Worm (Caenorhabditis elegans): ENCODE measurements around the gene R105.5.
A peak's percentile ranks its signal among the peaks of the same experiment; 100 is the strongest.

Gene R105.5

DNA sequence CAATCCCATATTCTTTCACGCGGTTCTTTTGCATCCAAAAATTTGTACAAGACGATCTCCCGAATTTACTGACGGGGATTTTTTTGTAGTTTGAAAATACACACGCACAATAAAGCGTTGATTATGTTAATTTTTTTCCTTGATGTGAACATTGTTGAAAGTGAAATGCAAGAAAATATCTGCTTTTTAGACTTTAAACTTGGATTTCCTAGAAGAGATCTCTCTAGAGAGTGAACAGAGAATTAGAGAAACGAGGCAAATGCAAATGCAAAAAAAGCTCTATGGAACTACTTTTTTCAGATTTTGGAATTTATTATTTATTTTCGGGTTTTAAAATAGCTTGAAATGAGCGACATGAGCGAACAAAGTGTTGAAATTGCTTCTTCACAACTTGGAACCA, 29.0 kb downstream of the R105.5 start, which contains the start of gene F29B9.1:
F29B9.1 (plus strand) TSS at position 301 of the 400 bp plus-strand sequence.
- no peak for TF ChIP-seq tag-97 (GFP tag; IDR thresholded peaks at IDR 0.05)
- TF ChIP-seq nhr-41 (GFP tag; IDR thresholded peaks at IDR 0.05), result no peak
- no peak for TF ChIP-seq spr-3 (GFP tag; optimal IDR thresholded peaks at IDR 0.05)
- TF ChIP-seq duxl-1 (tag; optimal IDR thresholded peaks at IDR 0.05; ENCODE audit: poor library complexity), result peak; percentile 26
- no peak for TF ChIP-seq dmd-8 (GFP tag; IDR thresholded peaks at IDR 0.05)
- TF ChIP-seq unc-62 (GFP tag; optimal IDR thresholded peaks at IDR 0.05 in 1 of 2), result no peak
- TF ChIP-seq unc-62 (tag; optimal IDR thresholded peaks at IDR 0.05), result no peak

DNA sequence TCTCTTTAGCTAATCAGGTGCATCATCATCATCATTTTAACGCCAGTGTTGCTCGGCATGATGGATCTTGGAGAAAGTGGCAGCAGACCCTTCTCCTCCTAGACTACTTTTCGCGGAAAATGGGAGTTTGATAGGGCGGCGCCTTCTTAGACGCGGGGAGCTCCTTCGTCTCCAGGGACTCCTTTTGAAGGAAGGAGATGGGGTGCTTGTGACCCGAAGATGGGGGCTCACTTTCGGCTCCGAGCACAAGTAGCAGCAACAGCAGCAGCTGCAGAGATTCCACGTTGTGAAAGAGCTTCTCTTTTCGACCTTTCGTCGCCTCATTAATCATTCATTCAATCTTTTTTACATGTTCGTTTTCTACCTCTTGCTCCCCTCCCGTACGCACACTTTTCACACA, 31.3 kb downstream of the R105.5 start:
- TF ChIP-seq set-16 (GFP tag; IDR thresholded peaks at IDR 0.05) (peak; percentile 79), unc-62 (GFP tag; optimal IDR thresholded peaks at IDR 0.05 in 1 of 2) (peak in 1 of 2 experiments; percentile 77), unc-62 (tag; optimal IDR thresholded peaks at IDR 0.05) (no peak), ceh-20 (GFP tag; IDR thresholded peaks at IDR 0.05) (0 out of 2 replicates have a peak, but pooled peaks have one; percentile 25), nhr-28 (tag; optimal IDR thresholded peaks at IDR 0.05) (no peak)

DNA sequence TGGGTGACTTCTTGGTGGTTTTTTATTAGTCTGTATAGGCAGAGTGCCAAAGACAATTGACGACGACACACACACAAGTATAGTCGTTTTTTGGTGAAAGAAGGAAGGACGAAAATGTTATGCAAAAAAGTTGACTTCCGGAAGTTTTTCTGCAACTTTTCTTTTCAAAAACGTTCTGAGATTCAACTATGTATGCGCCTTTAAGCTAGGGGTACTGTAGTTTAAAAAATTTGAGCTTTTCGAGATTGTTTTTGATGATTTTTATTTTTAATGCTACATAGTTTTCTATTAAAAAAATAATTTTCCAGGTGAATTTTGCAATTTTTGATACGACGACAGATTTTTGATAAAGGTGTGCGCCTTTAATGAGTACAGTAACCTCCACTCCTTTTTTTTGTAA, 31.7 kb downstream of the R105.5 start:
- TF ChIP-seq mxl-3 (GFP tag; optimal IDR thresholded peaks at IDR 0.05), result no peak
- no peak for TF ChIP-seq nhr-76 (tag; optimal IDR thresholded peaks at IDR 0.05)
- no peak for TF ChIP-seq dpl-1 (GFP tag; optimal IDR thresholded peaks at IDR 0.05)
- TF ChIP-seq ctbp-1 (GFP tag; IDR thresholded peaks at IDR 0.05), result no peak
- TF ChIP-seq snpc-4 (tag; optimal IDR thresholded peaks at IDR 0.05), result no peak
- TF ChIP-seq sdz-12 (GFP tag; optimal IDR thresholded peaks at IDR 0.05), result no peak
- TF ChIP-seq zfp-2 (tag; optimal IDR thresholded peaks at IDR 0.05), result no peak
- TF ChIP-seq lim-7 (GFP tag; IDR thresholded peaks at IDR 0.05), result no peak
- no peak for TF ChIP-seq dve-1 (tag; optimal IDR thresholded peaks at IDR 0.05; ENCODE audit: insufficient read depth)
- TF ChIP-seq saeg-2 (GFP tag; IDR thresholded peaks at IDR 0.05), result no peak
- no peak for TF ChIP-seq ZK546.5 (tag; optimal IDR thresholded peaks at IDR 0.05)
- TF ChIP-seq mdt-29 (GFP tag; IDR thresholded peaks at IDR 0.05), result no peak

DNA sequence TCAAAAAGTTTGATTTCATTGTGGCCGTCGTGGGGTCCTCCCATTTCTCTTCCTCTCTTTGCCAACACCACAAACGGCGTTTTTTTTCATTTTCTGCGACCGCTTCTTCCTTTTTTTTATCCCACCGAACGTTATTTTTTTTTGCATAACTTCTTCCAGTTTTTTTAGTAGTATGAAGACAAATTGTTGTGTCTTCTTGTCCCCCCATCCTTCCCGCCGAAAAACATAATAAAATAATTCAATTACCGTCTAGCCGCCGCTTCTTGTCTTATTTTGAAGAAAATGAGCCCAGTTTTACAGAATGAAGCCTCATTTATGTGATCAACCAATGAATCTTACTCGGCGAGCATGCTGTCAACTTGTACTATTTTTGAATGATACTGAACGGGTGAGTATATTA, 33.1 kb downstream of the R105.5 start, which contains the start of gene F29B9.12:
F29B9.12 (plus strand) TSS at position 301 of the 400 bp plus-strand sequence.
- no peak for TF ChIP-seq madf-5 (GFP tag; IDR thresholded peaks at IDR 0.05)
- TF ChIP-seq dmd-6 (GFP tag; IDR thresholded peaks at IDR 0.05), result no peak
- no peak for TF ChIP-seq F44E2.7 (GFP tag; IDR thresholded peaks at IDR 0.05)
- TF ChIP-seq ama-1 (optimal IDR thresholded peaks at IDR 0.05), result no peak
- no peak for TF ChIP-seq nhr-48 (tag; optimal IDR thresholded peaks at IDR 0.05)

DNA sequence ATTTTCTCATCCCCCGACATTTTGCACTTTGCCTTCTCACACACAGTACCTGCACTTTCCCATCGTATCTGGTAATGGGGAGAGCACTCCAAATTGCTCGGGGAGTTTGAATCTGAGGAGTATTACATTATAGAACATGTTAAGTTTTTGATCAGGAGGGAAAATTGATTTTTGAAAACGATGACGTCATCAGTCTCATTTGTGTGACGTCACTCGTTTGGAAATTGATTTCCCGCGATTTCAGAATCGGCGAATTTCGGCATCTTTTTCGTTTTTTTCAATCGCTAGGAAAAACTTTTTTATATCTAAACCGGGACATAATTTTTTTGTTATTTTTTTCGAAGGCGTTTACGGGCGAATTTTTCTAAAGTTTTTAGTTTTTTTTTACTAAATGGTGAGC, 37.2 kb downstream of the R105.5 start:
- no peak for TF ChIP-seq lim-7 (GFP tag; IDR thresholded peaks at IDR 0.05)
- no peak for TF ChIP-seq Y75B8A.6 (GFP tag; IDR thresholded peaks at IDR 0.05)

DNA sequence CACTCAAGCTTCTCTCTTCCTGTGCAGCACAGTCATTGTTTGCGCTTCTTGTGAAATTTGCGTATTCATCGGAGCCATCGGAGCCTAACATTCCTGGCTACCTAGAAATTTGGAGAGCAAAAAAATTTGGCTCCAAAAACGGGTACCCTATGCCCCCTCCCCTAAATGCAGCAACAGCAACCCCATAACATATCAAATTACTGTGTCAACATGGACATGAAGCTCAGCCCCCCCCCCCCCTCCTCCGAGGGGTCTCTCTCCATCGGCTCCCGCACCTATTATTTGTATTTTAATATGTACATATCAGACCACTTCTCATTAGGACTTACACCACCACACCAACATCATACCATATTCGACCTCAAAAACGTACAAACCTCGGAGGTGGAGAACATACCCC, 38.2 kb downstream of the R105.5 start:
- no peak for TF ChIP-seq unc-130 (GFP tag; optimal IDR thresholded peaks at IDR 0.05)
- no peak for TF ChIP-seq dmd-8 (GFP tag; IDR thresholded peaks at IDR 0.05)
- no peak for TF ChIP-seq lin-29 (GFP tag; IDR thresholded peaks at IDR 0.05)
- no peak for TF ChIP-seq R02D3.7 (tag; optimal IDR thresholded peaks at IDR 0.05)
- TF ChIP-seq jun-1 (tag; optimal IDR thresholded peaks at IDR 0.05), result no peak
- TF ChIP-seq madf-5 (GFP tag; IDR thresholded peaks at IDR 0.05), result no peak
- TF ChIP-seq lsy-2 (tag; optimal IDR thresholded peaks at IDR 0.05), result no peak
- TF ChIP-seq lin-39 (tag; optimal IDR thresholded peaks at IDR 0.05), result no peak
- TF ChIP-seq vab-7 (GFP tag; IDR thresholded peaks at IDR 0.05), result no peak
- no peak for TF ChIP-seq nhr-42 (GFP tag; IDR thresholded peaks at IDR 0.05)
- TF ChIP-seq hmg-1.1 (GFP tag; IDR thresholded peaks at IDR 0.05), result no peak
- no peak for TF ChIP-seq sdz-12 (GFP tag; optimal IDR thresholded peaks at IDR 0.05)
- no peak for TF ChIP-seq nhr-25 (tag; optimal IDR thresholded peaks at IDR 0.05; ENCODE audit: borderline replicate concordance, insufficient read depth)
- no peak for TF ChIP-seq gei-8 (GFP tag; optimal IDR thresholded peaks at IDR 0.05)
- TF ChIP-seq T26A8.4 (GFP tag; IDR thresholded peaks at IDR 0.05), result no peak
- TF ChIP-seq zip-2 (tag; optimal IDR thresholded peaks at IDR 0.05), result no peak
- no peak for TF ChIP-seq ZK546.5 (tag; optimal IDR thresholded peaks at IDR 0.05)
- TF ChIP-seq ama-1 (optimal IDR thresholded peaks at IDR 0.05), result no peak

Measured in whole organism, L4 larva.